Fruit fly (Drosophila melanogaster): Measurements from ENCODE around the gene PIG-K.

Gene PIG-K

DNA sequence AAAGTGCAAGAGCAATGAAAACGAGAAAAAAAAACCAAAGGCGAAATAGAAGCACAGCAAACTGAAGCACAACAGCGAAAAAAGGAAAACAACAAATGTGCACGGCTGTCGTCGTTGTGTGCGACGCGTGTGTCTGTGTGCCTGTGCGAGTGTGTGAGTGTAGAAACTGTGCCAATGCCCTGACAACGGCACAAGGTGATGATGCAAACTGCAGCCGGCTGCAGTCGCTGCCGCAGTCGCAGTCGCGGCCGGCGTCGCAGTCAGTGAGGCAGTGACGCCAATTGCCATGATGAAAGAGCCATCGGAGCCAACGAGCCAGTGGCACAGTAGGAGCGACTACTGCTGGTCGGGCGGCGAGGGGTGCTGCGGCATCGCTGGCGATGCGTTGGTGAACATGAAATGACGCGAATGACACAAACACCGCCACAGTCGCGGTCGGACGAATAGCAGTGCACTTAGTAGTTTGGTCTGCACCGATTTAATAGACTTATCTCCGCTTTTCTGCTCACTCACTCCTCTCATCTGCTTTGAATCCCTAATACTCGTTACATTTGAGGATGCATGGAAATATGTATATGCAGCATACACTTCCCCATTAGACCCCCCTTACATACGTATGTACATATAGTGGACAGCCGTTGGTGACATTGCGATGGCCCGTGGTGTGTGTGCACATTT is 40.4 kb downstream of the PIG-K start (continued):
- TF ChIP-seq Xbp1 (GFP tag; optimal IDR thresholded peaks at IDR 0.05) = peak; percentile 39
- TF ChIP-seq tgo (GFP tag; IDR thresholded peaks at IDR 0.05) = peak; percentile 61
- TF ChIP-seq Dll (GFP tag; IDR thresholded peaks at IDR 0.05; ENCODE audit: partially characterized antibody) = no peak
- no peak for TF ChIP-seq D (optimal IDR thresholded peaks at IDR 0.05)
- TF ChIP-seq D (GFP tag; optimal IDR thresholded peaks at IDR 0.05) = peak; percentile 73
- no peak for TF ChIP-seq Scr (GFP tag; IDR thresholded peaks at IDR 0.05; ENCODE audit: partially characterized antibody)
- TF ChIP-seq CG34422 (GFP tag; IDR thresholded peaks at IDR 0.05) = peak; percentile 59; the same call in 2 of the 3 replicates
- TF ChIP-seq ara (GFP tag; IDR thresholded peaks at IDR 0.05) = peak; percentile 53; the same call in 1 of the 2 replicates
- TF ChIP-seq CTCF (GFP tag; optimal IDR thresholded peaks at IDR 0.05) = peak; percentile 11
- TF ChIP-seq Spps (tag; optimal IDR thresholded peaks at IDR 0.05) = peak; percentile 0
- TF ChIP-seq CG1529 (GFP tag; optimal IDR thresholded peaks at IDR 0.05) = peak; percentile 73
- TF ChIP-seq usp (GFP tag; optimal IDR thresholded peaks at IDR 0.05) = no peak
- TF ChIP-seq CG7357 (GFP tag; IDR thresholded peaks at IDR 0.05) = peak; percentile 57; the same call in 2 of the 3 replicates
- peak; percentile 29 for TF ChIP-seq trem (tag; optimal IDR thresholded peaks at IDR 0.05)
- TF ChIP-seq ATbp (GFP tag; optimal IDR thresholded peaks at IDR 0.05) = peak; percentile 87
- no peak for TF ChIP-seq Chrac-16 (GFP tag; optimal IDR thresholded peaks at IDR 0.05)
- TF ChIP-seq twi (tag; optimal IDR thresholded peaks at IDR 0.05) = peak; percentile 21
- no peak for TF ChIP-seq pzg (GFP tag; optimal IDR thresholded peaks at IDR 0.05)
- peak; percentile 49 for TF ChIP-seq CG7556 (GFP tag; optimal IDR thresholded peaks at IDR 0.05)
- peak; percentile 38 for TF ChIP-seq CG9609 (GFP tag; optimal IDR thresholded peaks at IDR 0.05)
- TF ChIP-seq CG12155 (GFP tag; optimal IDR thresholded peaks at IDR 0.05) = no peak
- no peak for TF ChIP-seq Myb (GFP tag; optimal IDR thresholded peaks at IDR 0.05)
- peak; percentile 78 for TF ChIP-seq CG6689 (GFP tag; IDR thresholded peaks at IDR 0.05)
- TF ChIP-seq scrt (GFP tag; optimal IDR thresholded peaks at IDR 0.05) = peak; percentile 19
- no peak for TF ChIP-seq Hmx (GFP tag; optimal IDR thresholded peaks at IDR 0.05)
- TF ChIP-seq phol (tag; optimal IDR thresholded peaks at IDR 0.05) = peak; percentile 79
- TF ChIP-seq CG10462 (GFP tag; optimal IDR thresholded peaks at IDR 0.05) = no peak
- peak; percentile 32 for TF ChIP-seq CG8359 (GFP tag; optimal IDR thresholded peaks at IDR 0.05; ENCODE audit: borderline replicate concordance)
- TF ChIP-seq Atf-2 (GFP tag; optimal IDR thresholded peaks at IDR 0.05) = peak; percentile 47
- TF ChIP-seq CG17385 (GFP tag; optimal IDR thresholded peaks at IDR 0.05) = peak; percentile 65
- no peak for TF ChIP-seq ato (GFP tag; IDR thresholded peaks at IDR 0.05; ENCODE audit: partially characterized antibody)
- peak; percentile 7 for TF ChIP-seq abd-A (tag; optimal IDR thresholded peaks at IDR 0.05)
- TF ChIP-seq HLH4C (GFP tag; IDR thresholded peaks at IDR 0.05; ENCODE audit: partially characterized antibody) = no peak
- TF ChIP-seq Ssrp (tag; optimal IDR thresholded peaks at IDR 0.05) = peak; percentile 66
- no peak for TF ChIP-seq CG10274 (GFP tag; optimal IDR thresholded peaks at IDR 0.05)
- TF ChIP-seq croc (GFP tag; conservative IDR thresholded peaks at IDR 0.05) = peak; percentile 60
- peak; percentile 52; the same call in 1 of the 2 replicates for TF ChIP-seq CG5953 (GFP tag; IDR thresholded peaks at IDR 0.05)
- TF ChIP-seq ken (GFP tag; IDR thresholded peaks at IDR 0.05) = peak; percentile 63; the same call in 1 of the 3 replicates
- no peak for TF ChIP-seq CG15696 (tag; optimal IDR thresholded peaks at IDR 0.05)
- TF ChIP-seq wor (GFP tag; IDR thresholded peaks at IDR 0.05) = peak; percentile 65
- TF ChIP-seq bigmax (GFP tag; optimal IDR thresholded peaks at IDR 0.05) = no peak
- TF ChIP-seq CG14014 (GFP tag; IDR thresholded peaks at IDR 0.05) = peak; percentile 11; the same call in 1 of the 2 replicates
- TF ChIP-seq Rx (GFP tag; IDR thresholded peaks at IDR 0.05) = peak; percentile 52
- TF ChIP-seq CG11695 (GFP tag; IDR thresholded peaks at IDR 0.05) = peak; percentile 57; the same call in 1 of the 3 replicates
- peak; percentile 18 for TF ChIP-seq CG10267 (tag; optimal IDR thresholded peaks at IDR 0.05)
- peak; percentile 47 for TF ChIP-seq Adf1 (GFP tag; IDR thresholded peaks at IDR 0.05)
- no peak for TF ChIP-seq sc (optimal IDR thresholded peaks at IDR 0.05)
- TF ChIP-seq sc (GFP tag; optimal IDR thresholded peaks at IDR 0.05) = peak; percentile 32
- peak; percentile 44 for TF ChIP-seq CG18619 (GFP tag; optimal IDR thresholded peaks at IDR 0.05)
- TF ChIP-seq Eip74EF (GFP tag; optimal IDR thresholded peaks at IDR 0.05) = peak in 1 of 2 experiments; percentile 72
